Worm (Caenorhabditis elegans): ENCODE measurements around the gene F14F9.4.

- TF ChIP-seq elt-3 (tag; optimal IDR thresholded peaks at IDR 0.05) (no peak), nhr-11 (tag; optimal IDR thresholded peaks at IDR 0.05) (no peak), ztf-1 (GFP tag; conservative IDR thresholded peaks at IDR 0.05) (no peak)
Observed at ce11 chrV:5090386-5090785, 42.2 kb upstream of the F14F9.4 start.
